Worm (Caenorhabditis elegans) whole organism, young adult: ENCODE data around the gene sri-26.
A peak's percentile ranks its signal among the peaks of the same experiment; 100 is the strongest.

Source experiments
- B0035.1 ChIP-seq: sonication (generic microtip); optimal IDR thresholded peaks from 2 replicates; lab custom pipeline; 2016; ENCODE audit warnings: missing genetic modification characterization, mild to moderate bottlenecking, missing compliant biosample characterization, missing genotype, missing genetic modification reagents
- B0261.1 ChIP-seq: sonication (generic microtip); optimal IDR thresholded peaks from 2 replicates; lab custom pipeline; 2016; ENCODE audit warnings: mild to moderate bottlenecking, missing genetic modification characterization, moderate library complexity, missing compliant biosample characterization
- B0336.3 ChIP-seq: fragments of 200-800 bp; sonication (Bioruptor generic); IDR thresholded peaks from 2 replicates; pipeline ENCODE4 v1.3.6; 2022; ENCODE audit warnings: missing genetic modification characterization, missing compliant biosample characterization
- C06A6.2 ChIP-seq: fragments of 200-800 bp; sonication (Bioruptor generic); conservative IDR thresholded peaks from 2 replicates; pipeline ENCODE4 v1.3.6; 2022; ENCODE audit warnings: missing genetic modification characterization, missing compliant biosample characterization
- C17E4.6 ChIP-seq: fragments of 200-800 bp; sonication (Bioruptor generic); IDR thresholded peaks from 2 replicates; pipeline ENCODE4 v1.3.6; 2022; ENCODE audit warnings: missing genetic modification reagents, missing genetic modification characterization, missing compliant biosample characterization
- F10E7.11 ChIP-seq: sonication (generic microtip); optimal IDR thresholded peaks from 2 replicates; lab custom pipeline; 2017; ENCODE audit warnings: mild to moderate bottlenecking, missing genetic modification characterization, moderate library complexity, missing compliant biosample characterization
- F37B4.10 ChIP-seq: fragments of 200-800 bp; sonication (Bioruptor generic); IDR thresholded peaks from 2 replicates; pipeline ENCODE4 v1.3.6; 2022; ENCODE audit warnings: missing genetic modification characterization, missing compliant biosample characterization
- F55B11.4 ChIP-seq: sonication (generic microtip); optimal IDR thresholded peaks from 2 replicates; lab custom pipeline; 2016; ENCODE audit warnings: missing compliant biosample characterization, missing genetic modification characterization, borderline replicate concordance; ENCODE audit not compliant: insufficient read depth
- F57A8.1 ChIP-seq: fragments of 200-800 bp; sonication (Bioruptor generic); optimal IDR thresholded peaks from 2 replicates; lab custom pipeline; 2018; ENCODE audit warnings: mild to moderate bottlenecking, missing genetic modification characterization, moderate library complexity, missing compliant biosample characterization
- K12H6.12 ChIP-seq: fragments of 200-800 bp; sonication (Bioruptor generic); optimal IDR thresholded peaks from 2 replicates; lab custom pipeline; 2018; ENCODE audit warnings: mild to moderate bottlenecking, missing genetic modification characterization, missing compliant biosample characterization
- T07F8.4 ChIP-seq: sonication (generic microtip); optimal IDR thresholded peaks from 2 replicates; lab custom pipeline; 2016; ENCODE audit warnings: mild to moderate bottlenecking, missing genetic modification characterization, moderate library complexity, missing compliant biosample characterization
- Y53F4B.3 ChIP-seq: fragments of 200-800 bp; sonication (Bioruptor generic); IDR thresholded peaks from 2 replicates; pipeline ENCODE4 v1.3.6; 2022; ENCODE audit warnings: missing genetic modification reagents, missing genetic modification characterization, missing compliant biosample characterization
- Y79H2A.3 ChIP-seq: fragments of 200-800 bp; sonication (Bioruptor generic); conservative IDR thresholded peaks from 2 replicates; pipeline ENCODE4 v1.3.6; 2022; ENCODE audit warnings: missing genetic modification reagents, missing genetic modification characterization, missing compliant biosample characterization
- Y95B8A.8 ChIP-seq: fragments of 200-800 bp; sonication (Bioruptor generic); IDR thresholded peaks from 2 replicates; pipeline ENCODE4 v1.3.6; 2022; ENCODE audit warnings: missing genetic modification reagents, missing genetic modification characterization, missing compliant biosample characterization
- aptf-3 ChIP-seq: fragments of 200-800 bp; sonication (Bioruptor generic); IDR thresholded peaks from 2 replicates; pipeline ENCODE4 v1.3.6; 2022; ENCODE audit warnings: missing genetic modification characterization, missing compliant biosample characterization
- attf-3 ChIP-seq: fragments of 200-800 bp; sonication (Bioruptor generic); conservative IDR thresholded peaks from 2 replicates; pipeline ENCODE4 v1.3.6; 2022; ENCODE audit warnings: missing genetic modification reagents, missing genetic modification characterization, missing compliant biosample characterization
- attf-5 ChIP-seq: fragments of 200-800 bp; sonication (Bioruptor generic); optimal IDR thresholded peaks from 2 replicates; lab custom pipeline; 2018; ENCODE audit warnings: mild to moderate bottlenecking, missing genetic modification characterization, missing compliant biosample characterization
- attf-6 ChIP-seq: fragments of 200-800 bp; sonication (Bioruptor generic); IDR thresholded peaks from 2 replicates; pipeline ENCODE4 v1.3.6; 2022; ENCODE audit warnings: missing genetic modification reagents, missing genetic modification characterization, missing compliant biosample characterization
- bed-2 ChIP-seq: fragments of 200-800 bp; sonication (Bioruptor generic); IDR thresholded peaks from 2 replicates; pipeline ENCODE4 v1.3.6; 2022; ENCODE audit warnings: missing genetic modification reagents, missing genetic modification characterization, missing compliant biosample characterization
- cebp-2 ChIP-seq: fragments of 200-800 bp; sonication (Bioruptor generic); IDR thresholded peaks from 2 replicates; pipeline ENCODE4 v1.3.6; 2022; ENCODE audit warnings: missing genetic modification characterization, missing compliant biosample characterization
- ceh-58 ChIP-seq: fragments of 200-800 bp; sonication (Bioruptor generic); IDR thresholded peaks from 2 replicates; pipeline ENCODE4 v1.3.6; 2022; ENCODE audit warnings: missing genetic modification characterization, missing compliant biosample characterization
- dpl-1 ChIP-seq: fragments of 150-350 bp; optimal IDR thresholded peaks from 2 replicates; lab custom pipeline; 2014; ENCODE audit warnings: missing biosample characterization, missing genetic modification reagents, missing genetic modification characterization
- egl-44 ChIP-seq: fragments of 200-800 bp; sonication (Bioruptor generic); IDR thresholded peaks from 2 replicates; pipeline ENCODE4 v1.3.6; 2022; ENCODE audit warnings: missing genetic modification reagents, missing genetic modification characterization, missing compliant biosample characterization
- ets-4 ChIP-seq: fragments of 200-800 bp; sonication (Bioruptor generic); optimal IDR thresholded peaks from 2 replicates; lab custom pipeline; 2018; ENCODE audit warnings: mild to moderate bottlenecking, missing genetic modification characterization, missing compliant biosample characterization
- him-1 ChIP-seq: sonication (generic microtip); optimal IDR thresholded peaks from 2 replicates; lab custom pipeline; 2016; ENCODE audit warnings: missing genotype, missing genetic modification reagents, missing genetic modification characterization, missing compliant biosample characterization
- hmg-1.2 ChIP-seq: fragments of 200-800 bp; sonication (Bioruptor generic); IDR thresholded peaks from 2 replicates; pipeline ENCODE4 v1.3.6; 2022; ENCODE audit warnings: missing genetic modification reagents, missing genetic modification characterization, missing compliant biosample characterization
- hrde-1 ChIP-seq: sonication (generic microtip); optimal IDR thresholded peaks from 2 replicates; lab custom pipeline; 2016; ENCODE audit warnings: missing genetic modification characterization, mild to moderate bottlenecking, missing compliant biosample characterization, moderate library complexity, missing genotype, missing genetic modification reagents, borderline replicate concordance
- hsf-1 ChIP-seq: fragments of 200-800 bp; sonication (Bioruptor generic); IDR thresholded peaks from 2 replicates; pipeline ENCODE4 v1.3.6; 2022; ENCODE audit warnings: missing genetic modification reagents, missing genetic modification characterization, missing compliant biosample characterization
- let-526 ChIP-seq: fragments of 200-800 bp; sonication (Bioruptor generic); IDR thresholded peaks from 2 replicates; pipeline ENCODE4 v1.3.6; 2022; ENCODE audit warnings: missing genetic modification reagents, missing genetic modification characterization, missing compliant biosample characterization
- let-607 ChIP-seq, 2 experiments: fragments of 200-800 bp in 1 of 2; sonication (Bioruptor generic) in 1 of 2; sonication (generic microtip) in 1 of 2; optimal IDR thresholded peaks; 2 replicates each; lab custom pipeline; 2016 to 2018; ENCODE audit warnings: mild to moderate bottlenecking in 2 of 2, missing compliant biosample characterization in 2 of 2, missing genetic modification characterization in 2 of 2, moderate library complexity in 2 of 2, missing genotype in 1 of 2
- lin-35 ChIP-seq, 3 experiments: fragments of 150-350 bp in 2 of 3; sonication (generic microtip) in 1 of 3; optimal IDR thresholded peaks; 2 replicates each; lab custom pipeline; 2014 to 2018; ENCODE audit warnings: missing biosample characterization in 3 of 3, missing genetic modification characterization in 3 of 3, missing genetic modification reagents in 3 of 3
- lin-40 ChIP-seq: sonication (generic microtip); optimal IDR thresholded peaks from 2 replicates; lab custom pipeline; 2016; ENCODE audit warnings: missing genetic modification characterization, mild to moderate bottlenecking, missing compliant biosample characterization, missing genotype, missing genetic modification reagents
- madf-6 ChIP-seq: fragments of 200-800 bp; sonication (Bioruptor generic); IDR thresholded peaks from 2 replicates; pipeline ENCODE4 v1.3.6; 2022; ENCODE audit warnings: missing genetic modification reagents, missing genetic modification characterization, missing compliant biosample characterization
- madf-8 ChIP-seq: fragments of 200-800 bp; sonication (Bioruptor generic); conservative IDR thresholded peaks from 2 replicates; pipeline ENCODE4 v1.3.6; 2022; ENCODE audit warnings: missing genetic modification reagents, missing genetic modification characterization, missing compliant biosample characterization
- nfyb-1 ChIP-seq: fragments of 200-800 bp; sonication (Bioruptor generic); IDR thresholded peaks from 2 replicates; pipeline ENCODE4 v1.3.6; 2022; ENCODE audit warnings: missing genetic modification reagents, missing genetic modification characterization, missing compliant biosample characterization
- nhr-120 ChIP-seq: fragments of 200-800 bp; sonication (Bioruptor generic); IDR thresholded peaks from 2 replicates; pipeline ENCODE4 v1.3.6; 2022; ENCODE audit warnings: missing genetic modification characterization, missing compliant biosample characterization
- nhr-90 ChIP-seq: sonication (generic microtip); optimal IDR thresholded peaks from 2 replicates; lab custom pipeline; 2016; ENCODE audit warnings: missing genotype, mild to moderate bottlenecking, missing genetic modification characterization, missing compliant biosample characterization
- rcor-1 ChIP-seq: fragments of 200-800 bp; sonication (Bioruptor generic); IDR thresholded peaks from 2 replicates; pipeline ENCODE4 v1.3.6; 2022; ENCODE audit warnings: missing genetic modification reagents, missing genetic modification characterization, missing compliant biosample characterization
- rec-8 ChIP-seq, 2 experiments: sonication (generic microtip); optimal IDR thresholded peaks; 2 replicates each; lab custom pipeline; 2016; ENCODE audit warnings: mild to moderate bottlenecking in 2 of 2, missing genetic modification characterization in 2 of 2, missing genetic modification reagents in 2 of 2, missing genotype in 2 of 2, missing biosample characterization in 1 of 2, missing compliant biosample characterization in 1 of 2, moderate library complexity in 1 of 2
- snpc-1.1 ChIP-seq: sonication (generic microtip); optimal IDR thresholded peaks from 2 replicates; lab custom pipeline; 2017; ENCODE audit warnings: missing genetic modification characterization, mild to moderate bottlenecking, missing compliant biosample characterization, antibody characterized with exemption, moderate library complexity, missing genotype, missing genetic modification reagents; ENCODE audit not compliant: insufficient read depth
- unc-62 ChIP-seq: fragments of 150-350 bp; optimal IDR thresholded peaks from 2 replicates; lab custom pipeline; 2014; ENCODE audit warnings: missing biosample characterization, missing genetic modification reagents, missing genetic modification characterization
- zfh-2 ChIP-seq: fragments of 200-800 bp; sonication (Bioruptor generic); conservative IDR thresholded peaks from 2 replicates; pipeline ENCODE4 v1.3.6; 2022; ENCODE audit warnings: missing genetic modification reagents, missing genetic modification characterization, missing compliant biosample characterization
- ztf-18 ChIP-seq: sonication (generic microtip); optimal IDR thresholded peaks from 2 replicates; lab custom pipeline; 2016; ENCODE audit warnings: missing genotype, mild to moderate bottlenecking, missing genetic modification characterization, missing compliant biosample characterization
- ztf-25 ChIP-seq: fragments of 200-800 bp; sonication (Bioruptor generic); IDR thresholded peaks from 2 replicates; pipeline ENCODE4 v1.3.6; 2022; ENCODE audit warnings: missing genetic modification reagents, missing genetic modification characterization, missing compliant biosample characterization
- ztf-26 ChIP-seq: sonication (generic microtip); optimal IDR thresholded peaks from 2 replicates; lab custom pipeline; 2017; ENCODE audit warnings: missing genetic modification characterization, missing compliant biosample characterization
- ztf-3 ChIP-seq: fragments of 200-800 bp; sonication (Bioruptor generic); optimal IDR thresholded peaks from 2 replicates; lab custom pipeline; 2018; ENCODE audit warnings: mild to moderate bottlenecking, missing genetic modification characterization, missing compliant biosample characterization

Gene sri-26

DNA sequence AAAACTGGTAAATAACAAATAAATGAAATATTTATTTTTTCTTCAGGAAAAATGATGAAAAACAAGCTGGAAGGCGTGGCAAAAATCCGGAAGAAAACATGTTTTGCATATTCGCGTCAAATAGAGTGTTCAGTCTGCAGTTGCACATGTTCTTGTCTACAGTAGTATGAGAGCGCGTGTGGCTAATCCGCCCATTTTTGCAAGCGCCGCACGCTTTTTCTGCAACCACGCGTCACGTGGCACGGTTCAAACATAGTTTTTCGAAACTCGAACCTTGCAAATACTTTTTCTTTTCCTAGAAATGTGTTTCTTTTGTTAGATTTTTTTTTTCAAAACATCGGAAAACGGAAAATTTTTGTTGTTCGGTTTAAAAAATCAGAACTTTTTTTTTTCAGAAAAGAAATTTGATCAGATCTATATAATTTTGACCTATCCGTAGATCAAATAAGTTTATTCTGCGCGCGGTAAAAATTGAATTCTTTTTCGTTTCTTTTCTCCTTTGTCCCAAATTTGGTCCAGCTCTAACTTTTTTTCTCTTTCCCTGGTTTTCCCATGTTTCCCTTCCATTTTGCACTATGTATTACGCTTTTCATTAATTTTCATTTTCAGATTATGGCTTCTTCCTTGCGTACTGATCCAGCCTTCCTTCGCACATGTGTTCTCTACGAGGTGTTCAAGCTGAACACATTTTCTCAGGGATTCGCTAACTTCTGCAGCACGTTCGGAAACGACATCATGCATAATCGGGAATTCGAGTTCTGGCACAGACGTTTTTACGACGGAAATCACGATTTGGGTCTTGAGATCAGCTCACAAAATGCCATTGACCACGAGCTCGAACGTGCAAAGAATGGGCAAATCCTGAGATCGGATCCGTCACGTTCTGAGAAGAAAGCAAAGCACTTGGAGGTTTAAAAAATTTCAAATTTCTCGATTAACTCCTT, 30.9 kb upstream of the sri-26 start, which contains the start of gene Y75B12B.1 (continued):
- TF ChIP-seq B0261.1 (tag; lab: Kevin White, UChicago) (peak; percentile 20), him-1 (peak; percentile 85), B0336.3 (GFP tag; lab: Robert Waterston, UW) (peak; percentile 84), hmg-1.2 (GFP tag; lab: Robert Waterston, UW) (peak; percentile 9; the same call in 1 of the 2 replicates), madf-8 (GFP tag; lab: Robert Waterston, UW) (peak; percentile 66), F55B11.4 (tag; lab: Kevin White, UChicago) (no peak), ceh-58 (GFP tag; lab: Robert Waterston, UW) (no peak), cebp-2 (GFP tag; lab: Robert Waterston, UW) (no peak), attf-3 (no peak), ztf-25 (GFP tag; lab: Robert Waterston, UW) (no peak), nhr-120 (no peak), lin-35 (GFP tag; optimal IDR thresholded peaks at IDR 0.05; lab: Kevin White, UChicago) (peak in 2 of 3 experiments; percentile 37 to 39), Y95B8A.8 (GFP tag; lab: Robert Waterston, UW) (no peak), zfh-2 (GFP tag; lab: Robert Waterston, UW) (no peak), attf-6 (no peak), aptf-3 (no peak), F37B4.10 (GFP tag; lab: Robert Waterston, UW) (no peak), rec-8 (tag; optimal IDR thresholded peaks at IDR 0.05; lab: Kevin White, UChicago) (peak in 1 of 2 experiments; percentile 29), ztf-3 (GFP tag; lab: Kevin White, UChicago) (no peak), nfyb-1 (GFP tag; lab: Robert Waterston, UW) (no peak), madf-6 (peak; percentile 94), dpl-1 (GFP tag; lab: Kevin White, UChicago) (peak; percentile 67), hsf-1 (GFP tag; lab: Robert Waterston, UW) (peak; percentile 84), C17E4.6 (GFP tag; lab: Robert Waterston, UW) (no peak), ztf-18 (tag; lab: Kevin White, UChicago) (no peak), snpc-1.1 (tag; lab: Kevin White, UChicago) (peak; percentile 33), rcor-1 (GFP tag; lab: Robert Waterston, UW) (peak; percentile 46), C06A6.2 (GFP tag; lab: Robert Waterston, UW) (no peak), bed-2 (GFP tag; lab: Robert Waterston, UW) (no peak), hrde-1 (no peak), Y79H2A.3 (GFP tag; lab: Robert Waterston, UW) (no peak), let-607 (tag; optimal IDR thresholded peaks at IDR 0.05; lab: Kevin White, UChicago) (no peak), F57A8.1 (GFP tag; lab: Kevin White, UChicago) (no peak), Y53F4B.3 (GFP tag; lab: Robert Waterston, UW) (no peak), unc-62 (no peak), nhr-90 (no peak), B0035.1 (no peak), attf-5 (GFP tag; lab: Kevin White, UChicago) (no peak), egl-44 (GFP tag; lab: Robert Waterston, UW) (no peak), K12H6.12 (tag; lab: Kevin White, UChicago) (no peak), T07F8.4 (no peak), ets-4 (GFP tag; lab: Kevin White, UChicago) (no peak), let-526 (GFP tag; lab: Robert Waterston, UW) (no peak), F10E7.11 (tag; lab: Kevin White, UChicago) (no peak), ztf-26 (tag; lab: Kevin White, UChicago) (no peak), lin-40 (tag; lab: Kevin White, UChicago) (no peak)
